Fruit fly (Drosophila melanogaster) whole organism, pupa: ENCODE data around the gene CycC.

Source experiments
- CG10348 ChIP-seq: fragments of 200-800 bp; sonication (Bioruptor generic); IDR thresholded peaks from 2 replicates; pipeline ENCODE4 v1.3.6; 2022; ENCODE audit warnings: missing biosample characterization, missing genetic modification characterization
- EcR ChIP-seq: fragments of 200-800 bp; sonication (Bioruptor generic); optimal IDR thresholded peaks from 3 replicates; lab custom pipeline; 2019; ENCODE audit warnings: missing biosample characterization, missing genetic modification characterization, mild to moderate bottlenecking, moderate library complexity, missing genetic modification reagents
- Snoo ChIP-seq: fragments of 200-800 bp; sonication (Bioruptor generic); optimal IDR thresholded peaks from 3 replicates; lab custom pipeline; 2017; ENCODE audit warnings: missing biosample characterization, mild to moderate bottlenecking, missing genetic modification characterization, inconsistent platforms

DNA sequence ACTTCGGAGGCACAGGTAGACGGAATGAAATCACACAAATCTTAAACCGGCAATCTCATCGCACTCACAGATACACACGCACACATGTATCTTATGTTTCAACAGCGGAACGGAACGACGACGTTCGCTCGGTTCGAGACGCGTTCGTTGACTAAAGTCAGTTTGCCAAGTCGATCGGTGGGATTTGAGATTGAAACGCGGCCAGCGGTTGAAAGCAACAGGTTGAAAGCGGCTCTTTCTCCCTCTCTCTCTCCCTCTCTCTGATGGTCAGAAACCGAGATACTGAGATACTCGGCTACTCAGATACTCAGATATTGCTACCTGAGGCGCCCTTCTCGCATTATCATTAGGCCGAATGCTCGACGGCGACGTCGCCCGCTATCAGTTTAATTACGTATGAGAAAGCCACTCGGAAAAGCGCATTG lies 36.2 kb downstream of the CycC start:
- TF ChIP-seq EcR (GFP tag; lab: Kevin White, UChicago) (peak; percentile 52), Snoo (tag; lab: Kevin White, UChicago) (peak; percentile 51), CG10348 (GFP tag; lab: Robert Waterston, UW) (no peak)
